Worm (Caenorhabditis elegans): ENCODE results near the gene C10A4.7.
A peak's percentile ranks its signal among the peaks of the same experiment; 100 is the strongest.

C10A4.7 gene

DNA sequence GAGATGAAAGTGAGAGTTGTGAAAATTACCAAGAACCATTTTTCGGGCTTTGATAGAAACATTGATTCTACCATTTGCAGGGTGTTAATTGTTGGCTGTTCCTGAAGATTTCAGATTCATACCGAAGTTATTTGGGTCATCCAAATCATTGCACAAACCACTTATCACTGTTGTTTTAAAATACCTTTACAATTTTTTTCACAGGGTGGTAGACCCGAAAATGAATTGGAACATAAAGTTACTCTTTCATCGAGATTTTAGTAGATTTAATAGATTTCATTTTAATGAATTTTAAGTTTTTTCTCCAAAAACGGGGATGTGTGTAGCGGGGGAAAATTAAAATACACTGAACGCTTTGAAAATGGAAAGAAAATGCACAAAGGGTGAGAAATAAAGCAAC, at the start of gene C10A4.7:
Gene C10A4.7 (minus strand): TSS at position 101 of the 400 bp plus-strand sequence.
- TF ChIP-seq fos-1 (tag; optimal IDR thresholded peaks at IDR 0.05) (no peak), ama-1 (optimal IDR thresholded peaks at IDR 0.05) (no peak), lin-15B (tag; optimal IDR thresholded peaks at IDR 0.05) (no peak), elt-3 (tag; optimal IDR thresholded peaks at IDR 0.05) (no peak), ceh-82 (tag; optimal IDR thresholded peaks at IDR 0.05) (no peak), elt-1 (tag; optimal IDR thresholded peaks at IDR 0.05) (no peak), daf-12 (tag; optimal IDR thresholded peaks at IDR 0.05) (no peak), zag-1 (tag; optimal IDR thresholded peaks at IDR 0.05) (no peak), sea-2 (GFP tag; optimal IDR thresholded peaks at IDR 0.05) (no peak)

DNA sequence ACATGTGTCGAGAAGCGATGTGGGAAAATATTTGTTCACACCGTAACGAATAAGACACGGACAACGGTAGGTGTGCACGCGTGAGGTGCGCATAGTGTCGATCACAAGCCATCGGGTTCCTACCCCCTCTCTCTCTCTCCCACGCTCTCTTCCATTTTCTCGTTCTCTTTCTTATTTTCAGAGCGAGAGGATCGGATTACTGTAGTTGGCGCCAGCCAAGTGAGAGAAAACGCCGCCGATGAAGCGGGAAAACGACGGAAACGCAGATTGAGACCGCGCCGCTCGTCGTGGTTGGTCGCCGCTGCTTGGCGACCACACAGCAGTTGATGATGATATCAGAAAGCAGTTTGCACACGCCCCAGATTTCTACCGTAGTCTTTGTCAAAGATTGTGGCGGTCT, 49.1 kb upstream of the C10A4.7 start:
- TF ChIP-seq nfya-1 (tag; optimal IDR thresholded peaks at IDR 0.05; ENCODE audit: insufficient read depth) (peak; percentile 92), ztf-4 (tag; optimal IDR thresholded peaks at IDR 0.05) (no peak)

DNA sequence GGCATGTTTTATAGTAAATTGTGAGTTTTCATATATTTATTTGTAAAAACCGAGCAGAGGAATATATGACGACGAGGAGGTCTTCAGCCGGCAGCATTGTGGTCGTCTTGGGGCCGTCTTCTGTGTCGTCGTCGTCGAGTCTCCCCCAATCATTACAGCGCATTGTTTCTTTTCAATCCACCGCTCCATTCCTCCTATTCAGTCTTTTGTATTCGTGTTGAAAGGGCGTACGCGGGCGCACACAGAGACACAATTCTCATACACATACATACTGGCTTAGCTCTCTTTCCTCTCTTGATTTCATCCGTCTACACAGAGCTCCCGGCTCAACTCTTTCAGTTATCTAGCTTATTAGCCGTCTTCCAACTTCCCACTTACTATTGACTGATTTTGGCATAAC, 48.3 kb upstream of the C10A4.7 start, which contains the start of gene sox-2:
Gene sox-2 (minus strand): TSS at position 100 of the 400 bp plus-strand sequence.
- no peak for TF ChIP-seq fkh-2 (tag; optimal IDR thresholded peaks at IDR 0.05)
- TF ChIP-seq lsy-12 (tag; optimal IDR thresholded peaks at IDR 0.05): no peak
- no peak for TF ChIP-seq pqm-1 (tag; optimal IDR thresholded peaks at IDR 0.05)
- TF ChIP-seq nhr-237 (tag; optimal IDR thresholded peaks at IDR 0.05): no peak
- no peak for TF ChIP-seq hmg-11 (tag; optimal IDR thresholded peaks at IDR 0.05)
- no peak for TF ChIP-seq nhr-11 (tag; optimal IDR thresholded peaks at IDR 0.05)
- no peak for TF ChIP-seq jun-1 (tag; optimal IDR thresholded peaks at IDR 0.05)
- TF ChIP-seq ceh-9 (tag; optimal IDR thresholded peaks at IDR 0.05): no peak
- TF ChIP-seq sea-2 (GFP tag; optimal IDR thresholded peaks at IDR 0.05): no peak
- no peak for TF ChIP-seq nhr-76 (tag; optimal IDR thresholded peaks at IDR 0.05)
- no peak for TF ChIP-seq nfya-1 (tag; optimal IDR thresholded peaks at IDR 0.05; ENCODE audit: insufficient read depth)

DNA sequence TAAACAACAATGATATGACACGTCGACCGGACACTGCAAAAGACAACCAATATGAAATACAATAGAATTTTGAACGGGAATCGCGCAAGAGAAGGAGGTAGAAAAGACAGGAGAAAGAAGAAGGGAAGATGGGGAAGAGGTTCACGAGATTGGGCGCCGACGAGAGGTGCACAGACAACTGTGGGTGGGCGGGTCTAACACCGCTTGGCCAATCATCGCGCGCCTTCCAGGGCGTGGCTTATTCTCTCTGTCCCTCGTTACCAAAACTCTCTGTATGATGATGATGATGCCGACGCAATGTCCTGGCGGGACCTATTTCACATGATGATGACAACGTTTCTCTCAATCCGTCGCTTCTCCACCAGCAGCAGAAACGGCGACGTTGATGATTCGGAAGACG, 45.2 kb upstream of the C10A4.7 start:
- TF ChIP-seq mml-1 (tag; optimal IDR thresholded peaks at IDR 0.05) (no peak), pha-4 (tag; optimal IDR thresholded peaks at IDR 0.05) (peak; percentile 7), ceh-9 (tag; optimal IDR thresholded peaks at IDR 0.05) (no peak), lin-39 (tag; optimal IDR thresholded peaks at IDR 0.05) (no peak), nfya-1 (tag; optimal IDR thresholded peaks at IDR 0.05; ENCODE audit: insufficient read depth) (peak; percentile 93), nhr-23 (tag; optimal IDR thresholded peaks at IDR 0.05) (no peak), fos-1 (tag; optimal IDR thresholded peaks at IDR 0.05) (no peak), snpc-4 (tag; optimal IDR thresholded peaks at IDR 0.05) (no peak), fkh-10 (GFP tag; optimal IDR thresholded peaks at IDR 0.05) (no peak)

DNA sequence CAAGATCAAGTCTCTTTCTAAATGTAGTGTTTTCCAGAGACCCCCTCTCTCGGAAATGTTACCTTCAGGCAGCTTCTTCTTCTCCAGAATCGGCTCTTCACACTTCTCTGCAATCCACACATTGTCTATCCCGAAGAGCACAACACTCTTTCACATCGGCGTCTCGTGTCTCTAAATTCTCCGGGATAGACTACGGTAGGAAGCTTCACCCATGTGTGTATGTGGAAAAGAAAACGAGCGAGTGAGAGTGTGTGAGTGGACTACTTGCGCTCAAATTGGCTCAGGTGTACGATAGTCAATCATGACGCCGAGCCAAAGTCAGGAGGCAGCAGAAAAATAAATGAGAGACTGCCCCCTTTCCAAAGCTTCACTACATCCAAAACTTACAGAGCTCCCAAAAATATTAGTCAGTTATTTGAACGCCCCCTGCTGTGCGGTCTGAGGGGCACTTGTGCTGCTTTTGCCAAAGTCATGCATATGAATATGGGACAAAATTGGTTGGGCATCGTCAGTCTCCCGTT, 41.9 kb upstream of the C10A4.7 start:
- TF ChIP-seq fos-1 (tag; optimal IDR thresholded peaks at IDR 0.05) (no peak), nhr-23 (tag; optimal IDR thresholded peaks at IDR 0.05) (no peak), lsy-12 (tag; optimal IDR thresholded peaks at IDR 0.05) (no peak), fkh-10 (GFP tag; optimal IDR thresholded peaks at IDR 0.05) (peak; percentile 22), nhr-12 (tag; optimal IDR thresholded peaks at IDR 0.05) (no peak), nfya-1 (tag; optimal IDR thresholded peaks at IDR 0.05; ENCODE audit: insufficient read depth) (peak; percentile 50)

DNA sequence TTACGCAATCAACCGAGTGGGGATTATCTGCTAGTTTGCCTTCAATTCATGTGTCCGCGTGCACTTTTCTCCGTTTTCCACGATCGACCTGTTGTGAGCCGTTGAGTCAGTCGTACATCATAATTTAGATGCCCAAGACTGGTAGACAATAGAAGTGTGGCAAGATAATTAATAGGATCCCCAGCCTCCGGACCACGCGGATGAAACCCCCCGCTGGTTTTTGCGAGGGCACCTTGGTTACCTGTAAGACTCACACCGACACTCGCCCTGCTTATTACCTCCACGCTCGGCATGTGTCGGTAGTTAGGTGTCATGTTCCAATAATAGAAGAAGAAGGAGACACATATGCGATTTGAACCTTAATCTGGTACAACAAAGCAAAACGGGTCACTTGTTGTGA, 40.6 kb upstream of the C10A4.7 start:
- TF ChIP-seq nhr-67 (tag; optimal IDR thresholded peaks at IDR 0.05) (no peak), ceh-9 (tag; optimal IDR thresholded peaks at IDR 0.05) (no peak), lin-39 (tag; optimal IDR thresholded peaks at IDR 0.05) (no peak), pha-4 (tag; optimal IDR thresholded peaks at IDR 0.05) (no peak), R02D3.7 (tag; optimal IDR thresholded peaks at IDR 0.05) (no peak), nhr-25 (tag; optimal IDR thresholded peaks at IDR 0.05) (no peak), lsy-12 (tag; optimal IDR thresholded peaks at IDR 0.05) (no peak), nhr-23 (tag; optimal IDR thresholded peaks at IDR 0.05) (no peak), ztf-4 (tag; optimal IDR thresholded peaks at IDR 0.05) (no peak)

DNA sequence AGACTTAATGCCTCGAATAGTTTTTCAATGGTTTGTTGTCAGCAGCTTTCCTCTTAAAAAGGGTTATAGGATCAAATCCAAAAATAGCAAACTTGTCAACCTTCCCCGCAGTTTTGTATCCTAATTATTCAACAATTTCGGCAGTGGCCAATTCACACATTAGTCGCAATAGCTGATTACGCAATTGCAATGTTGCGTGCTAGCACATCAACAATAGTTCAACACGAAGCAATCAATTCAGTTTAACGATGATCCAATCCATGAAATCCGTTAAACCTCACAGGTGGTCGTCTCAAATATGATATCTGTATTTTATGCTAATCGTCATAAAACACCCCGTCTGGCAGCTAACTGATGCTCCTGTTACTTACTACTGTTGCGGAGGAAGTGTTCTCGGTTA, 37.3 kb upstream of the C10A4.7 start:
- no peak for TF ChIP-seq nhr-25 (tag; optimal IDR thresholded peaks at IDR 0.05)
- no peak for TF ChIP-seq fos-1 (tag; optimal IDR thresholded peaks at IDR 0.05)
- no peak for TF ChIP-seq egl-5 (tag; optimal IDR thresholded peaks at IDR 0.05)
- TF ChIP-seq nfya-1 (tag; optimal IDR thresholded peaks at IDR 0.05; ENCODE audit: insufficient read depth): no peak
- TF ChIP-seq nhr-11 (tag; optimal IDR thresholded peaks at IDR 0.05): no peak
- TF ChIP-seq sea-2 (GFP tag; optimal IDR thresholded peaks at IDR 0.05): no peak
- TF ChIP-seq daf-12 (tag; optimal IDR thresholded peaks at IDR 0.05): no peak
- no peak for TF ChIP-seq nhr-237 (tag; optimal IDR thresholded peaks at IDR 0.05)
- TF ChIP-seq mml-1 (tag; optimal IDR thresholded peaks at IDR 0.05): no peak
- no peak for TF ChIP-seq elt-2 (tag; optimal IDR thresholded peaks at IDR 0.05)
- TF ChIP-seq nhr-67 (tag; optimal IDR thresholded peaks at IDR 0.05): no peak
- TF ChIP-seq hmg-11 (tag; optimal IDR thresholded peaks at IDR 0.05): no peak
- no peak for TF ChIP-seq nhr-43 (tag; optimal IDR thresholded peaks at IDR 0.05; ENCODE audit: poor library complexity, severe bottlenecking)
- TF ChIP-seq elt-3 (tag; optimal IDR thresholded peaks at IDR 0.05): no peak
- TF ChIP-seq nhr-76 (tag; optimal IDR thresholded peaks at IDR 0.05): no peak
- no peak for TF ChIP-seq ceh-28 (tag; optimal IDR thresholded peaks at IDR 0.05)
- TF ChIP-seq nhr-28 (tag; optimal IDR thresholded peaks at IDR 0.05): no peak
- TF ChIP-seq aly-2 (tag; optimal IDR thresholded peaks at IDR 0.05): no peak

Measured in whole organism, L3 larva.